Worm (Caenorhabditis elegans) whole organism, L1 larva: Measurements from ENCODE around the gene unc-115.

ENCODE experiments used
- ceh-90 ChIP-seq: sonication (generic microtip); optimal IDR thresholded peaks from 2 replicates; lab custom pipeline; 2016; ENCODE audit warnings: missing genetic modification characterization, missing compliant biosample characterization
- dsc-1 ChIP-seq: sonication (generic microtip); optimal IDR thresholded peaks from 2 replicates; lab custom pipeline; 2016; ENCODE audit warnings: mild to moderate bottlenecking, missing genetic modification characterization, missing compliant biosample characterization
- fkh-10 ChIP-seq: sonication (generic microtip); optimal IDR thresholded peaks from 2 replicates; lab custom pipeline; 2017; ENCODE audit warnings: missing biosample characterization, missing genetic modification reagents, missing genetic modification characterization
- tbx-2 ChIP-seq: sonication (generic microtip); optimal IDR thresholded peaks from 2 replicates; lab custom pipeline; 2016; ENCODE audit warnings: missing genetic modification characterization, missing compliant biosample characterization
- unc-62 ChIP-seq: fragments of 150-350 bp; optimal IDR thresholded peaks from 2 replicates; lab custom pipeline; 2014; ENCODE audit warnings: missing biosample characterization, missing genetic modification reagents, missing genetic modification characterization

ce11 chrX:10113677-10114076, 33.0 kb upstream of the unc-115 start:
- TF ChIP-seq tbx-2 (tag; lab: Kevin White, UChicago) (no peak), fkh-10 (no peak), ceh-90 (tag; lab: Kevin White, UChicago) (no peak), unc-62 (GFP tag; lab: Kevin White, UChicago) (no peak), dsc-1 (no peak)
